Worm (Caenorhabditis elegans): ENCODE results near the gene F40G9.15.

F40G9.15 gene

ce11 chrIII:149132-149531, 33.0 kb upstream of the F40G9.15 start:
- no peak for TF ChIP-seq lin-13 (GFP tag; optimal IDR thresholded peaks at IDR 0.05)
- no peak for TF ChIP-seq nhr-129 (tag; optimal IDR thresholded peaks at IDR 0.05)
- no peak for TF ChIP-seq egl-27 (tag; optimal IDR thresholded peaks at IDR 0.05)
- TF ChIP-seq Y55F3AM.14 (GFP tag; optimal IDR thresholded peaks at IDR 0.05) = no peak
- no peak for TF ChIP-seq nhr-10 (tag; optimal IDR thresholded peaks at IDR 0.05)
- no peak for TF ChIP-seq nhr-25 (tag; optimal IDR thresholded peaks at IDR 0.05)
- TF ChIP-seq nhr-21 (tag; optimal IDR thresholded peaks at IDR 0.05) = no peak
- TF ChIP-seq ceh-82 (tag; optimal IDR thresholded peaks at IDR 0.05) = no peak
- no peak for TF ChIP-seq elt-3 (tag; optimal IDR thresholded peaks at IDR 0.05)
- TF ChIP-seq F13H6.1 (tag; optimal IDR thresholded peaks at IDR 0.05) = no peak
- TF ChIP-seq ztf-4 (tag; optimal IDR thresholded peaks at IDR 0.05) = no peak
- no peak for TF ChIP-seq lsy-2 (tag; optimal IDR thresholded peaks at IDR 0.05)
- no peak for TF ChIP-seq ceh-16 (tag; optimal IDR thresholded peaks at IDR 0.05)
- no peak for TF ChIP-seq aly-2 (tag; optimal IDR thresholded peaks at IDR 0.05)

ce11 chrIII:151084-151483, 31.1 kb upstream of the F40G9.15 start:
- TF ChIP-seq ceh-82 (tag; optimal IDR thresholded peaks at IDR 0.05) (no peak), dmd-4 (tag; optimal IDR thresholded peaks at IDR 0.05) (no peak), gmeb-1 (tag; optimal IDR thresholded peaks at IDR 0.05) (no peak), sem-4 (tag; optimal IDR thresholded peaks at IDR 0.05) (no peak), unc-62 (GFP tag; optimal IDR thresholded peaks at IDR 0.05) (no peak), ZK546.5 (tag; optimal IDR thresholded peaks at IDR 0.05) (no peak), F13H6.1 (tag; optimal IDR thresholded peaks at IDR 0.05) (no peak), nhr-23 (tag; optimal IDR thresholded peaks at IDR 0.05) (no peak), nhr-10 (tag; optimal IDR thresholded peaks at IDR 0.05) (no peak), lsy-2 (tag; optimal IDR thresholded peaks at IDR 0.05) (no peak), aly-2 (tag; optimal IDR thresholded peaks at IDR 0.05) (no peak), zag-1 (tag; optimal IDR thresholded peaks at IDR 0.05) (no peak), ama-1 (optimal IDR thresholded peaks at IDR 0.05) (no peak), egl-27 (tag; optimal IDR thresholded peaks at IDR 0.05) (no peak), ztf-1 (GFP tag; conservative IDR thresholded peaks at IDR 0.05) (no peak)

DNA sequence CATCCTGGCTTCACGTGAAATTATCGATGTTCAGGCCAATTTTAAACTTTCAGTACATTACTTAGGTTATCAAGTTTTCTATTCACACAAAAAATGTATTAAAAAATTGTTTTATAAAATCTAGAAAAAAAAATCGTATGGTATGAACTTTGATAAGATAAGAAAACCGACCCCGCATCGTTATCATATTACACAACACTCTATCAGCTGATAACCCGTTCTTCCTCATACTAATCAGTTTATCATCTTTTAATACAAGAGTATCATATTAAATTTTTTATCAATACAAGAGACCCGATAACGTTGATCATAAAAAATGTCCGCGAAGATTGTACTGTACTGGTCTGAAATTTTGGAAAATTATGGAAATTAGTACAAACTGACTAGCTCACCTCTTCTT, 28.0 kb upstream of the F40G9.15 start:
- TF ChIP-seq sma-9 (GFP tag; optimal IDR thresholded peaks at IDR 0.05) (peak; percentile 72), sma-9 (tag; optimal IDR thresholded peaks at IDR 0.05) (no peak), ztf-1 (GFP tag; conservative IDR thresholded peaks at IDR 0.05) (no peak), ceh-82 (tag; optimal IDR thresholded peaks at IDR 0.05) (no peak), sma-3 (GFP tag; optimal IDR thresholded peaks at IDR 0.05) (peak; percentile 17), mdl-1 (tag; optimal IDR thresholded peaks at IDR 0.05) (no peak), skn-1 (tag; optimal IDR thresholded peaks at IDR 0.05) (peak; percentile 34), fos-1 (tag; optimal IDR thresholded peaks at IDR 0.05) (peak; percentile 100), nhr-23 (tag; optimal IDR thresholded peaks at IDR 0.05) (no peak), gmeb-1 (tag; optimal IDR thresholded peaks at IDR 0.05) (peak; percentile 61), nhr-129 (tag; optimal IDR thresholded peaks at IDR 0.05) (no peak), egl-27 (tag; optimal IDR thresholded peaks at IDR 0.05) (peak; percentile 55), crh-2 (tag; optimal IDR thresholded peaks at IDR 0.05) (peak; percentile 71)

ce11 chrIII:156645-157044, 25.5 kb upstream of the F40G9.15 start, which contains the start of the genes zig-13 and ver-1:
zig-13 (minus strand) TSS chrIII:156745.
ver-1 (plus strand) TSS chrIII:156824.
- TF ChIP-seq zag-1 (tag; optimal IDR thresholded peaks at IDR 0.05) = no peak
- TF ChIP-seq nhr-25 (tag; optimal IDR thresholded peaks at IDR 0.05) = no peak
- TF ChIP-seq unc-62 (GFP tag; optimal IDR thresholded peaks at IDR 0.05) = no peak
- TF ChIP-seq sma-9 (GFP tag; optimal IDR thresholded peaks at IDR 0.05) = no peak
- no peak for TF ChIP-seq sma-9 (tag; optimal IDR thresholded peaks at IDR 0.05)
- no peak for TF ChIP-seq alr-1 (tag; optimal IDR thresholded peaks at IDR 0.05)
- no peak for TF ChIP-seq nhr-237 (tag; optimal IDR thresholded peaks at IDR 0.05)
- TF ChIP-seq snpc-4 (tag; optimal IDR thresholded peaks at IDR 0.05) = no peak
- TF ChIP-seq dmd-4 (tag; optimal IDR thresholded peaks at IDR 0.05) = no peak
- TF ChIP-seq gmeb-1 (tag; optimal IDR thresholded peaks at IDR 0.05) = no peak
- TF ChIP-seq unc-55 (GFP tag; optimal IDR thresholded peaks at IDR 0.05) = no peak
- no peak for TF ChIP-seq mdl-1 (tag; optimal IDR thresholded peaks at IDR 0.05)
- no peak for TF ChIP-seq mbf-1 (tag; optimal IDR thresholded peaks at IDR 0.05)
- no peak for TF ChIP-seq ztf-1 (GFP tag; conservative IDR thresholded peaks at IDR 0.05)

DNA sequence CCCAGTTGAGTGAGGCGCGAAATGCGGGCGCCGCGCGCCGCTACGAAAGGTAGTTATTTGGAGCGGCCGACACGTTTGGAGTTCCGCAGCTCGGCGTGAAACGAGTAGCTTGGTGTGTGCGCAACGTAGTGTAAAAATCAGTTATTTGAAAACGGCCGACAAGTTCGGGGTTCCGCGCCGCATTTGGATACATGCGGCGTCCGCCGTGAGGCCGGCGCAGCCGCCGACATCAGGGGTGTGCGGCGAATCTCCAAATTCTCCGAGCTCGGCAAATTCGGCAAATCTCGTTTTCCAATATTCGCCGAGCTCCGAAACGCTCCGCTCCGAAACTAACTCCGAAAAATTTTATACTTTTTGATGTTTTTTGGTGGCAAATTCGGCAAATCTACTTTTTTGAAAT, 24.2 kb upstream of the F40G9.15 start:
- TF ChIP-seq C34F6.9 (tag; optimal IDR thresholded peaks at IDR 0.05) = no peak
- no peak for TF ChIP-seq nhr-23 (tag; optimal IDR thresholded peaks at IDR 0.05)
- no peak for TF ChIP-seq peb-1 (tag; optimal IDR thresholded peaks at IDR 0.05)
- TF ChIP-seq lin-11 (tag; optimal IDR thresholded peaks at IDR 0.05) = no peak
- TF ChIP-seq nhr-129 (tag; optimal IDR thresholded peaks at IDR 0.05) = no peak
- TF ChIP-seq mdl-1 (tag; optimal IDR thresholded peaks at IDR 0.05) = no peak
- TF ChIP-seq nhr-12 (tag; optimal IDR thresholded peaks at IDR 0.05) = no peak
- no peak for TF ChIP-seq elt-1 (tag; optimal IDR thresholded peaks at IDR 0.05)
- TF ChIP-seq ztf-11 (tag; optimal IDR thresholded peaks at IDR 0.05) = no peak

All from whole organism, L2 larva.